Fruit fly (Drosophila melanogaster): Measurements from ENCODE around the gene Teh3.

Gene Teh3

dm6 chr3L:4228187-4228836, 43.8 kb upstream of the Teh3 start (continued):
- TF ChIP-seq CG18262 (tag; optimal IDR thresholded peaks at IDR 0.05) (peak; percentile 97), gfzf (GFP tag; optimal IDR thresholded peaks at IDR 0.05) (peak; percentile 14), HLH3B (GFP tag; IDR thresholded peaks at IDR 0.05) (peak; percentile 98), CG2199 (GFP tag; IDR thresholded peaks at IDR 0.05) (peak; percentile 97), Opbp (GFP tag; IDR thresholded peaks at IDR 0.05; ENCODE audit: partially characterized antibody) (peak; percentile 42; the same call in 1 of the 3 replicates), fu2 (GFP tag; optimal IDR thresholded peaks at IDR 0.05) (peak; percentile 84), cato (GFP tag; optimal IDR thresholded peaks at IDR 0.05; ENCODE audit: borderline replicate concordance) (peak; percentile 90), Optix (GFP tag; IDR thresholded peaks at IDR 0.05) (peak; percentile 98), Abd-B (GFP tag; optimal IDR thresholded peaks at IDR 0.05) (peak; percentile 98), CG7556 (GFP tag; optimal IDR thresholded peaks at IDR 0.05) (peak; percentile 96), CG34422 (GFP tag; IDR thresholded peaks at IDR 0.05) (peak; percentile 97), CG8290 (GFP tag; optimal IDR thresholded peaks at IDR 0.05) (peak; percentile 94), CG8290 (tag; optimal IDR thresholded peaks at IDR 0.05) (peak; percentile 83 to 97), MTF-1 (GFP tag; optimal IDR thresholded peaks at IDR 0.05; ENCODE audit: borderline replicate concordance) (peak; percentile 94), CG18619 (GFP tag; optimal IDR thresholded peaks at IDR 0.05) (peak; percentile 91), abd-A (tag; optimal IDR thresholded peaks at IDR 0.05) (peak; percentile 90), Sin3A (optimal IDR thresholded peaks at IDR 0.05) (no peak), CG2120 (GFP tag; optimal IDR thresholded peaks at IDR 0.05) (peak; percentile 73), H15 (GFP tag; IDR thresholded peaks at IDR 0.05) (peak; percentile 97), CG4730 (GFP tag; IDR thresholded peaks at IDR 0.05) (peak; percentile 93), MBD-R2 (GFP tag; IDR thresholded peaks at IDR 0.05) (peak; percentile 84), CG16813 (GFP tag; IDR thresholded peaks at IDR 0.05; ENCODE audit: partially characterized antibody) (no peak), CG17612 (GFP tag; IDR thresholded peaks at IDR 0.05) (peak; percentile 72), Bgb (GFP tag; IDR thresholded peaks at IDR 0.05; ENCODE audit: partially characterized antibody) (no peak), CG15696 (tag; optimal IDR thresholded peaks at IDR 0.05) (peak; percentile 87), nmo (GFP tag; optimal IDR thresholded peaks at IDR 0.05) (peak; percentile 98), Taf1 (GFP tag; IDR thresholded peaks at IDR 0.05) (peak; percentile 81), Hsf (GFP tag; optimal IDR thresholded peaks at IDR 0.05) (peak; percentile 96), CG31388 (GFP tag; optimal IDR thresholded peaks at IDR 0.05) (peak; percentile 93), kay (GFP tag; optimal IDR thresholded peaks at IDR 0.05) (peak; percentile 87), CG7987 (GFP tag; optimal IDR thresholded peaks at IDR 0.05) (peak; percentile 85), CG1647 (GFP tag; optimal IDR thresholded peaks at IDR 0.05) (peak; percentile 88), Dll (GFP tag; IDR thresholded peaks at IDR 0.05; ENCODE audit: partially characterized antibody) (no peak), CG9797 (GFP tag; optimal IDR thresholded peaks at IDR 0.05) (peak; percentile 44), CG11504 (tag; optimal IDR thresholded peaks at IDR 0.05) (peak; percentile 97), HLHmδ (GFP tag; optimal IDR thresholded peaks at IDR 0.05) (no peak), CG43689 (GFP tag; IDR thresholded peaks at IDR 0.05) (peak; percentile 92), en (GFP tag; optimal IDR thresholded peaks at IDR 0.05) (peak; percentile 89), lilli (GFP tag; optimal IDR thresholded peaks at IDR 0.05) (peak; percentile 88), CG3407 (GFP tag; optimal IDR thresholded peaks at IDR 0.05) (peak; percentile 96), MESR4 (GFP tag; optimal IDR thresholded peaks at IDR 0.05) (peak; percentile 56), CG9876 (GFP tag; optimal IDR thresholded peaks at IDR 0.05) (peak; percentile 85), Oli (tag; optimal IDR thresholded peaks at IDR 0.05) (peak; percentile 98), Trl (optimal IDR thresholded peaks at IDR 0.05) (no peak), Trl (GFP tag; optimal IDR thresholded peaks at IDR 0.05) (peak; percentile 94), CG13424 (tag; optimal IDR thresholded peaks at IDR 0.05) (peak; percentile 98), jumu (GFP tag; optimal IDR thresholded peaks at IDR 0.05) (peak; percentile 97), chif (GFP tag; optimal IDR thresholded peaks at IDR 0.05) (peak; percentile 95 to 97), Bteb2 (GFP tag; optimal IDR thresholded peaks at IDR 0.05) (peak; percentile 82), B-H1 (GFP tag; IDR thresholded peaks at IDR 0.05) (peak; percentile 94), chn (GFP tag; optimal IDR thresholded peaks at IDR 0.05) (peak; percentile 92)

Measured in whole organism, embryonic.